Worm (Caenorhabditis elegans): Measurements from ENCODE around the gene cki-2.

Gene cki-2

DNA sequence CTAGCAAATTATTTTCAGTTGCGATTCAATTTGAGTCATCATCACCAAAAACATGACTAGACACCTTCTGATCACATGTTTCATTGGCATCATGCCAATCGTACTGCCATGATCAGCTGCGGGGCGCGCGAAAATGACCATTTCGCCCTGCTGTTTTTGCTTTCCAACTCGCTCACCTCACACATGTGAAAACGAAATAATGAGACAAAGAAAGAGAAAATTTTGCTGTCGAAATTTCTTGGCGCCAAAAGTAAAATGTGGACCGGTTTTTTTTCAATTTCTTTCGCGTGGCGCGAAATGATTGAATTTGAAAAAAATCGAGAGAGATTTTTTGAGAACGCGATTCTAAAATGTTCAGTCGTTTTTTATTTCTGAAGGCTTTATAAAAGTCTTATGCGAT, 9.4 kb upstream of the cki-2 start:
- TF ChIP-seq hmbx-1 (tag; optimal IDR thresholded peaks at IDR 0.05): no peak
- TF ChIP-seq B0310.2 (tag; optimal IDR thresholded peaks at IDR 0.05): no peak
- no peak for TF ChIP-seq F13C5.2 (tag; optimal IDR thresholded peaks at IDR 0.05)
- TF ChIP-seq tra-4 (tag; optimal IDR thresholded peaks at IDR 0.05): no peak
- no peak for TF ChIP-seq tbx-11 (GFP tag; IDR thresholded peaks at IDR 0.05)
- no peak for TF ChIP-seq tbx-37 (GFP tag; conservative IDR thresholded peaks at IDR 0.05)
- no peak for TF ChIP-seq sea-1 (GFP tag; conservative IDR thresholded peaks at IDR 0.05)
- TF ChIP-seq pes-1 (GFP tag; IDR thresholded peaks at IDR 0.05): no peak
- no peak for TF ChIP-seq scrt-1 (GFP tag; IDR thresholded peaks at IDR 0.05)
- TF ChIP-seq hnd-1 (tag; optimal IDR thresholded peaks at IDR 0.05): no peak
- no peak for TF ChIP-seq ceh-13 (GFP tag; optimal IDR thresholded peaks at IDR 0.05)
- TF ChIP-seq ama-1 (optimal IDR thresholded peaks at IDR 0.05): no peak
- no peak for TF ChIP-seq flt-1 (GFP tag; IDR thresholded peaks at IDR 0.05)
- TF ChIP-seq ceh-36 (tag; optimal IDR thresholded peaks at IDR 0.05): no peak
- TF ChIP-seq ets-7 (tag; optimal IDR thresholded peaks at IDR 0.05): no peak
- TF ChIP-seq aly-1 (tag; optimal IDR thresholded peaks at IDR 0.05): no peak
- no peak for TF ChIP-seq hmg-4 (GFP tag; optimal IDR thresholded peaks at IDR 0.05)

DNA sequence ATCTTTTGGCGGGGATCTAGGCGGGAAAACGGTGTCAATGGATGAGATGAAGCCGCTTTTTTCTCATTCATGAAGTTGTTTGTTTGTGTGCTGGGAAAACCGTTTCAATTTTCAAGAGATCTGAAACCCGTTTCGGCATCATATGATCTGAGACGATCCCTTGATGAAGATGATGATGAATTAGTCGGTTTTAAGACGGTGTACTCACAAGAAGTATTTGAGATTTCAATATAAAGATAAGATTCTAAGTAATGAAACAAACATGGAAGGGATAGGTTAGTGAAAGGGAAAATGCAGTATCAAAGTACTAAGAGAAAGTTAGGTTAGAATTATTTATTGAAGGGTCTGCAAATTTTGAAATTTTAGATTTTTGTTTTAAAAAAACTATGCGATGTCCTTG, 8.1 kb upstream of the cki-2 start:
- TF ChIP-seq hmg-4 (GFP tag; optimal IDR thresholded peaks at IDR 0.05) (no peak), F13C5.2 (tag; optimal IDR thresholded peaks at IDR 0.05) (no peak), scrt-1 (GFP tag; IDR thresholded peaks at IDR 0.05) (no peak), pes-1 (GFP tag; IDR thresholded peaks at IDR 0.05) (no peak), aly-1 (tag; optimal IDR thresholded peaks at IDR 0.05) (no peak), tbx-11 (GFP tag; IDR thresholded peaks at IDR 0.05) (no peak), B0310.2 (tag; optimal IDR thresholded peaks at IDR 0.05) (no peak), hmbx-1 (tag; optimal IDR thresholded peaks at IDR 0.05) (no peak), tra-4 (tag; optimal IDR thresholded peaks at IDR 0.05) (no peak), sea-1 (GFP tag; conservative IDR thresholded peaks at IDR 0.05) (no peak), ama-1 (optimal IDR thresholded peaks at IDR 0.05) (no peak), ceh-36 (tag; optimal IDR thresholded peaks at IDR 0.05) (no peak), ceh-13 (GFP tag; optimal IDR thresholded peaks at IDR 0.05) (no peak)

DNA sequence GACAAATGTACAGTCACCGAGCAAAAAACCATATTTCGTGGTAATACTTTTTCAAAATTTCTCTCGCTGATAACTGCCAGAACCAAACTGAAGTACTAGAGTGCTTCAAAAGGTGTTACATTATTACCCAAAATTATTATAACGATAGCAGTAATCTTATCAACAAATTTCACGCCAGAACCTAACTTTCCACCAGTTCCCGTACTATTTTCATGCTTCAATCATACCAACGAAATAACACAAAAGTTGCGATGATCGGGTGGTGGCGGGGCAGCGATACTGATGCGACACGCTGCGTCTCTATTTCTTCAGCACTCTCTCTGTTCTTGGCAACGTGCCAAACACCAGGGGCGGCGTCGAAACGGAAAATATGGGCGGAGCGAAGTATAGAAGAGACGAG, 7.3 kb upstream of the cki-2 start:
- TF ChIP-seq F13C5.2 (tag; optimal IDR thresholded peaks at IDR 0.05): no peak
- no peak for TF ChIP-seq B0310.2 (tag; optimal IDR thresholded peaks at IDR 0.05)
- TF ChIP-seq tra-4 (tag; optimal IDR thresholded peaks at IDR 0.05): no peak
- TF ChIP-seq aly-1 (tag; optimal IDR thresholded peaks at IDR 0.05): no peak
- no peak for TF ChIP-seq hnd-1 (tag; optimal IDR thresholded peaks at IDR 0.05)
- no peak for TF ChIP-seq ets-7 (tag; optimal IDR thresholded peaks at IDR 0.05)

DNA sequence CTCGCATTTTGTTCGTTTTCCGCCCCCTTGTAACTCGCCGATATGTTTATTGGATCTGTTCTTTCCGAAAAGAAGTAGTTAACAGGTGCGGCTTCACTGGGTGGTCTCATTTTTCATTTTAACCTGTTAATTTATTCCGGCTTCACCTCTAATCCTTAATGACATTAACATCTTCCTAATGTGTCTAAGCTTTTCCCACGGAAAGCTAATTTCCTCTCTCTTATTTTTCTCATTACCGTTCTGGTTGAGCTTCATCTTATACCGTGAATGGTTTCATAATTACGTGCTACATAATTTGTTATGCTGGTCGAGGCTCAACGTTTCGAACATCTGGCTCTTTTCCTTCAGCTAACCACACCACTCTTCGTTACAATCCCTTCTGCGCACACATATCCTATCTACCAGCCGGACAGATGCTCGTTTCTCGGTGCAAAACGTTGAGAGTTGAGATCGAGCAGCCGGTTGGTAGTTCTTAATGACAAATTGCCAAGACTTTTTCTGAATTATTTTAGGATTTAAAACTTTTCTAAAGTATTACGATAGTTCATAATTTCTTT, 6.9 kb upstream of the cki-2 start:
- TF ChIP-seq ets-7 (tag; optimal IDR thresholded peaks at IDR 0.05) (no peak), F13C5.2 (tag; optimal IDR thresholded peaks at IDR 0.05) (no peak), scrt-1 (GFP tag; IDR thresholded peaks at IDR 0.05) (no peak), hmg-4 (GFP tag; optimal IDR thresholded peaks at IDR 0.05) (peak; percentile 58), tbx-37 (GFP tag; conservative IDR thresholded peaks at IDR 0.05) (no peak), sea-1 (GFP tag; conservative IDR thresholded peaks at IDR 0.05) (no peak), pes-1 (GFP tag; IDR thresholded peaks at IDR 0.05) (no peak), hnd-1 (tag; optimal IDR thresholded peaks at IDR 0.05) (no peak), ama-1 (optimal IDR thresholded peaks at IDR 0.05) (no peak), aly-1 (tag; optimal IDR thresholded peaks at IDR 0.05) (no peak), tra-4 (tag; optimal IDR thresholded peaks at IDR 0.05) (peak; percentile 3), ceh-36 (tag; optimal IDR thresholded peaks at IDR 0.05) (peak; percentile 4), flt-1 (GFP tag; IDR thresholded peaks at IDR 0.05) (no peak), hmbx-1 (tag; optimal IDR thresholded peaks at IDR 0.05) (no peak), tbx-11 (GFP tag; IDR thresholded peaks at IDR 0.05) (no peak), ceh-13 (GFP tag; optimal IDR thresholded peaks at IDR 0.05) (no peak), B0310.2 (tag; optimal IDR thresholded peaks at IDR 0.05) (no peak)

DNA sequence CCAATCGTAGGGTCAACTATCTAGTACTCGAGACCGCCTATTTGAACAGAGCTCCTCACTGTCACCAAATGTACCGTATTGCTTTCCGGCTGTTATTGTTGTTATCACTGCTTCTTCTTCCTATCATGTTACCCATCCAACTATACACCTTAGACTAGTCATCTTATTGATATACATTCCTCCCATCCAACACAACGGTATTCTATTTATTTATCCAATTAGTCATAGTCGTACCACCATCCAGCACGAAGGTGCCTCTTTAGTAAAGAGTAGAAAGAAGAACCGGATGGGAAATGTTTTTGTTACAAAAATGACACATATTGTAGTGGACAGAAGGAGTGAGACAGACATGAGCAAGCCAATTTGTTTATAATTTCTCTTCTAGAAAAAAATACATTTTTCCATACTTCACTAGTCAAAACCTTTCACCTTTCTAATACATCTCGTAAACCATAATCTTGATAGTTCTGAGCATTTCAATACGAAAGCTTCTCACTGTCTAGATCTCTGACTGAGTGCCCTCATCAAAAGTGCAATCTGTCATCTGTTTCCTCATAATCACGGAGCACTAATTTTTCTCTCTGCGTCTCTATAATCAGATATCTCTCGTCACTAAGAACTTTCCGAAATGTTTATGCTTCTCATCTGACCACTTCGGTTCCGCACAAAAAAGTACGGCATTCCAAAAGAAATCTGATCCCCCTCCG, 6.0 kb upstream of the cki-2 start:
- TF ChIP-seq hmg-4 (GFP tag; optimal IDR thresholded peaks at IDR 0.05) (no peak), tra-4 (tag; optimal IDR thresholded peaks at IDR 0.05) (no peak), hmbx-1 (tag; optimal IDR thresholded peaks at IDR 0.05) (no peak), scrt-1 (GFP tag; IDR thresholded peaks at IDR 0.05) (no peak), sea-1 (GFP tag; conservative IDR thresholded peaks at IDR 0.05) (no peak), ceh-13 (GFP tag; optimal IDR thresholded peaks at IDR 0.05) (no peak), pes-1 (GFP tag; IDR thresholded peaks at IDR 0.05) (no peak), F13C5.2 (tag; optimal IDR thresholded peaks at IDR 0.05) (no peak), B0310.2 (tag; optimal IDR thresholded peaks at IDR 0.05) (no peak), ama-1 (optimal IDR thresholded peaks at IDR 0.05) (no peak), hnd-1 (tag; optimal IDR thresholded peaks at IDR 0.05) (no peak), aly-1 (tag; optimal IDR thresholded peaks at IDR 0.05) (no peak), ceh-36 (tag; optimal IDR thresholded peaks at IDR 0.05) (no peak), flt-1 (GFP tag; IDR thresholded peaks at IDR 0.05) (no peak), tbx-11 (GFP tag; IDR thresholded peaks at IDR 0.05) (no peak), tbx-37 (GFP tag; conservative IDR thresholded peaks at IDR 0.05) (no peak), ets-7 (tag; optimal IDR thresholded peaks at IDR 0.05) (no peak)

DNA sequence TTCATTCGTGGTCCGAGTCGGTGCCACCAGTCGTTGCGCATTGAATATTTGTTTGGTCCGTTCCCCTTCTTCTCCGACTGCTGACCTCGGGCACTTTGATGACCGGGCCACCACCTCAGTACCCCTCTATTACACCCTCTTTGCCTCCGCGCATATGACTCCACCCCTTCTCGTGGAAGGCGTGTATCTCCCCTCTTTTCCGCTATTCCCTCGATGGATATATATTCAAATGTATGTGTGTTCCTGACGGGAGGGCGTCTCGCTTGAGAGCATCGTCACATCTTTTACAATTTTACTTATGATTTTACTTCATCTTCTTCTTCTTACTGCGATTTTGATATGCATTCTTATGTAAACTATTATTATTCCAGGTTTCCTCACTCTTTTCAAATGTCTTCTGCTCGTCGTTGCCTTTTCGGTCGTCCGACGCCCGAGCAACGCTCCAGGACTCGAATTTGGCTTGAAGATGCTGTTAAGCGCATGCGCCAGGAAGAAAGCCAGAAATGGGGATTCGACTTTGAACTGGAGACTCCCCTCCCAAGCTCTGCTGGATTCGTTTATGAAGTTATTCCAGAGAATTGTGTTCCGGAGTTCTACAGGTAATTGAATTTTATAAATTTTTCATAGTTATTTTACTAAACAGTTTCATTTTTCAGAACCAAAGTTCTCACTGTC, 5.3 kb upstream of the cki-2 start, which contains the start of gene cki-1:
TSS of gene cki-1 (plus strand) at position 372 of the 675 bp plus-strand sequence.
- TF ChIP-seq hmbx-1 (tag; optimal IDR thresholded peaks at IDR 0.05): no peak
- peak; percentile 50 for TF ChIP-seq pes-1 (GFP tag; IDR thresholded peaks at IDR 0.05)
- 0 out of 2 replicates have a peak, but pooled peaks have one; percentile 43 for TF ChIP-seq scrt-1 (GFP tag; IDR thresholded peaks at IDR 0.05)
- peak; percentile 44 for TF ChIP-seq B0310.2 (tag; optimal IDR thresholded peaks at IDR 0.05)
- TF ChIP-seq sea-1 (GFP tag; conservative IDR thresholded peaks at IDR 0.05): 0 out of 2 replicates have a peak, but pooled peaks have one; percentile 49
- TF ChIP-seq flt-1 (GFP tag; IDR thresholded peaks at IDR 0.05): 0 out of 2 replicates have a peak, but pooled peaks have one; percentile 40
- TF ChIP-seq tra-4 (tag; optimal IDR thresholded peaks at IDR 0.05): no peak
- no peak for TF ChIP-seq tbx-11 (GFP tag; IDR thresholded peaks at IDR 0.05)
- TF ChIP-seq hmg-4 (GFP tag; optimal IDR thresholded peaks at IDR 0.05): peak; percentile 72
- no peak for TF ChIP-seq ceh-13 (GFP tag; optimal IDR thresholded peaks at IDR 0.05)
- no peak for TF ChIP-seq ama-1 (optimal IDR thresholded peaks at IDR 0.05)
- TF ChIP-seq hnd-1 (tag; optimal IDR thresholded peaks at IDR 0.05): no peak
- no peak for TF ChIP-seq F13C5.2 (tag; optimal IDR thresholded peaks at IDR 0.05)
- no peak for TF ChIP-seq tbx-37 (GFP tag; conservative IDR thresholded peaks at IDR 0.05)
- peak; percentile 36 for TF ChIP-seq ceh-36 (tag; optimal IDR thresholded peaks at IDR 0.05)
- TF ChIP-seq aly-1 (tag; optimal IDR thresholded peaks at IDR 0.05): peak; percentile 81
- TF ChIP-seq ets-7 (tag; optimal IDR thresholded peaks at IDR 0.05): no peak
